Worm (Caenorhabditis elegans) whole organism, L4 larva: Measurements from ENCODE around the gene F47B8.10.

Experiments used
- D1046.2 ChIP-seq: fragments of 200-800 bp; sonication (Bioruptor generic); IDR thresholded peaks from 2 replicates; pipeline ENCODE4 v1.3.6; 2022; ENCODE audit warnings: missing genetic modification characterization, missing compliant biosample characterization
- F10B5.3 ChIP-seq: sonication (generic microtip); optimal IDR thresholded peaks from 2 replicates; lab custom pipeline; 2016; ENCODE audit warnings: mild to moderate bottlenecking, missing genetic modification characterization, missing compliant biosample characterization
- F26F4.8 ChIP-seq: fragments of 200-800 bp; sonication (Bioruptor generic); conservative IDR thresholded peaks from 2 replicates; pipeline ENCODE4 v1.3.6; 2022; ENCODE audit warnings: missing genetic modification characterization, missing compliant biosample characterization
- F49E8.2 ChIP-seq: sonication (generic microtip); optimal IDR thresholded peaks from 2 replicates; lab custom pipeline; 2016; ENCODE audit warnings: missing compliant biosample characterization, mild to moderate bottlenecking, missing genetic modification characterization, borderline replicate concordance
- T20F7.1 ChIP-seq: fragments of 200-800 bp; sonication (Bioruptor generic); optimal IDR thresholded peaks from 2 replicates; lab custom pipeline; 2018; ENCODE audit warnings: mild to moderate bottlenecking, missing genetic modification characterization, missing compliant biosample characterization
- Y105C5A.15 ChIP-seq: fragments of 200-800 bp; sonication (Bioruptor generic); IDR thresholded peaks from 2 replicates; pipeline ENCODE4 v1.3.6; 2022; ENCODE audit warnings: missing genetic modification characterization, missing compliant biosample characterization
- Y75B8A.6 ChIP-seq: fragments of 200-800 bp; sonication (Bioruptor generic); IDR thresholded peaks from 2 replicates; pipeline ENCODE4 v1.3.6; 2022; ENCODE audit warnings: missing genetic modification reagents, missing genetic modification characterization, missing compliant biosample characterization
- ZK546.5 ChIP-seq, 2 experiments: sonication (generic microtip); optimal IDR thresholded peaks; 2 replicates each; lab custom pipeline; 2017; ENCODE audit warnings: missing biosample characterization in 2 of 2, missing genetic modification characterization in 2 of 2
- aha-1 ChIP-seq: fragments of 150-350 bp; peaks from one replicate; lab custom pipeline; 2014; ENCODE audit warnings: missing biosample characterization, missing genetic modification characterization
- attf-4 ChIP-seq: sonication (generic microtip); optimal IDR thresholded peaks from 3 replicates; lab custom pipeline; 2017; ENCODE audit warnings: missing biosample characterization, missing genetic modification characterization
- ceh-20 ChIP-seq: fragments of 200-800 bp; sonication (Bioruptor generic); IDR thresholded peaks from 2 replicates; pipeline ENCODE4 v1.3.6; 2022; ENCODE audit warnings: missing genetic modification reagents, missing genetic modification characterization, missing compliant biosample characterization
- ceh-44 ChIP-seq: fragments of 200-800 bp; sonication (Bioruptor generic); IDR thresholded peaks from 2 replicates; pipeline ENCODE4 v1.3.6; 2022; ENCODE audit warnings: missing genetic modification reagents, missing genetic modification characterization, missing compliant biosample characterization
- ceh-82 ChIP-seq: sonication (generic microtip); optimal IDR thresholded peaks from 2 replicates; lab custom pipeline; 2017; ENCODE audit warnings: missing biosample characterization, missing genetic modification characterization
- ces-1 ChIP-seq: fragments of 150-350 bp; sonication (generic microtip); optimal IDR thresholded peaks from 4 replicates; lab custom pipeline; 2014; ENCODE audit warnings: missing biosample characterization, missing genetic modification reagents, missing genetic modification characterization
- daf-16 ChIP-seq, 3 experiments: sonication (generic microtip); optimal IDR thresholded peaks; 2 replicates each; lab custom pipeline; 2016 to 2017; ENCODE audit warnings: missing genetic modification characterization in 3 of 3, missing genetic modification reagents in 3 of 3, mild to moderate bottlenecking in 2 of 3, missing compliant biosample characterization in 2 of 3, missing biosample characterization in 1 of 3, moderate library complexity in 1 of 3
- dpl-1 ChIP-seq: fragments of 150-350 bp; optimal IDR thresholded peaks from 2 replicates; lab custom pipeline; 2014; ENCODE audit warnings: missing biosample characterization, missing genetic modification reagents, missing genetic modification characterization
- egl-27 ChIP-seq: sonication (generic microtip); optimal IDR thresholded peaks from 3 replicates; lab custom pipeline; 2017; ENCODE audit warnings: missing biosample characterization, missing genetic modification reagents, missing genetic modification characterization
- egl-43 ChIP-seq: fragments of 200-800 bp; sonication (Bioruptor generic); IDR thresholded peaks from 2 replicates; pipeline ENCODE4 v1.3.6; 2022; ENCODE audit warnings: missing genetic modification reagents, missing genetic modification characterization, missing compliant biosample characterization
- fkh-10 ChIP-seq: fragments of 150-350 bp; optimal IDR thresholded peaks from 2 replicates; lab custom pipeline; 2014; ENCODE audit warnings: missing biosample characterization, missing genetic modification reagents, missing genetic modification characterization
- fos-1 ChIP-seq: fragments of 150-350 bp; optimal IDR thresholded peaks from 2 replicates; lab custom pipeline; 2014; ENCODE audit warnings: missing biosample characterization, missing genetic modification characterization
- hlh-30 ChIP-seq: sonication (generic microtip); optimal IDR thresholded peaks from 2 replicates; lab custom pipeline; 2017; ENCODE audit warnings: antibody characterized with exemption, mild to moderate bottlenecking, missing genetic modification characterization, missing compliant biosample characterization; ENCODE audit not compliant: insufficient read depth
- hmg-1.1 ChIP-seq: fragments of 200-800 bp; sonication (Bioruptor generic); IDR thresholded peaks from 2 replicates; pipeline ENCODE4 v1.3.6; 2022; ENCODE audit warnings: missing genetic modification reagents, missing genetic modification characterization, missing compliant biosample characterization
- lin-15B ChIP-seq: fragments of 150-350 bp; sonication (generic microtip); optimal IDR thresholded peaks from 3 replicates; lab custom pipeline; 2014; ENCODE audit warnings: missing biosample characterization, missing genetic modification characterization
- lin-29 ChIP-seq: fragments of 200-800 bp; sonication (Bioruptor generic); IDR thresholded peaks from 2 replicates; pipeline ENCODE4 v1.3.6; 2022; ENCODE audit warnings: missing genetic modification reagents, missing genetic modification characterization, missing compliant biosample characterization
- lin-39 ChIP-seq: fragments of 150-350 bp; optimal IDR thresholded peaks from 2 replicates; lab custom pipeline; 2014; ENCODE audit warnings: missing biosample characterization, missing genetic modification reagents, missing genetic modification characterization
- lsy-2 ChIP-seq, 2 experiments: fragments of 150-350 bp in 1 of 2; sonication (generic microtip) in 1 of 2; optimal IDR thresholded peaks; 2 replicates each; lab custom pipeline; 2014 to 2017; ENCODE audit warnings: missing biosample characterization in 2 of 2, missing genetic modification characterization in 2 of 2
- mdl-1 ChIP-seq, 2 experiments: fragments of 150-350 bp in 1 of 2; sonication (generic microtip) in 1 of 2; optimal IDR thresholded peaks; 2 replicates each; lab custom pipeline; 2014 to 2017; ENCODE audit warnings: missing biosample characterization in 2 of 2, missing genetic modification characterization in 2 of 2
- mep-1 ChIP-seq: fragments of 150-350 bp; sonication (generic microtip); optimal IDR thresholded peaks from 3 replicates; lab custom pipeline; 2014; ENCODE audit warnings: missing biosample characterization, missing genetic modification characterization
- nhr-102 ChIP-seq: sonication (generic microtip); optimal IDR thresholded peaks from 2 replicates; lab custom pipeline; 2016; ENCODE audit warnings: mild to moderate bottlenecking, missing genetic modification characterization, moderate library complexity, missing compliant biosample characterization
- nhr-25 ChIP-seq: sonication (generic microtip); optimal IDR thresholded peaks from 2 replicates; lab custom pipeline; 2017; ENCODE audit warnings: missing genetic modification characterization, mild to moderate bottlenecking, missing compliant biosample characterization, antibody characterized with exemption, moderate library complexity, borderline replicate concordance; ENCODE audit not compliant: insufficient read depth
- nhr-28 ChIP-seq: fragments of 150-350 bp; optimal IDR thresholded peaks from 2 replicates; lab custom pipeline; 2014; ENCODE audit warnings: missing biosample characterization, missing genetic modification characterization
- nhr-42 ChIP-seq: fragments of 200-800 bp; sonication (Bioruptor generic); IDR thresholded peaks from 2 replicates; pipeline ENCODE4 v1.3.6; 2022; ENCODE audit warnings: missing genetic modification characterization, missing compliant biosample characterization
- pha-4 ChIP-seq, 2 experiments: fragments of 150-350 bp in 1 of 2; fragments of 200-800 bp in 1 of 2; sonication (Bioruptor generic) in 1 of 2; IDR thresholded peaks in 1 of 2; optimal IDR thresholded peaks in 1 of 2; 2 replicates each; pipeline versions ENCODE4 v1.3.6 to Lab custom; 2014 to 2022; ENCODE audit warnings: missing genetic modification characterization in 2 of 2, missing genetic modification reagents in 2 of 2, missing biosample characterization in 1 of 2, missing compliant biosample characterization in 1 of 2
- pqm-1 ChIP-seq: sonication (generic microtip); optimal IDR thresholded peaks from 2 replicates; lab custom pipeline; 2017; ENCODE audit warnings: missing biosample characterization, missing genetic modification characterization
- rbr-2 ChIP-seq: sonication (generic microtip); optimal IDR thresholded peaks from 2 replicates; lab custom pipeline; 2016; ENCODE audit warnings: missing genotype, missing genetic modification characterization, missing compliant biosample characterization
- saeg-2 ChIP-seq: fragments of 200-800 bp; sonication (Bioruptor generic); IDR thresholded peaks from 2 replicates; pipeline ENCODE4 v1.3.6; 2022; ENCODE audit warnings: missing genetic modification reagents, missing genetic modification characterization, missing compliant biosample characterization
- sdz-12 ChIP-seq: fragments of 200-800 bp; sonication (Bioruptor generic); optimal IDR thresholded peaks from 2 replicates; lab custom pipeline; 2018; ENCODE audit warnings: mild to moderate bottlenecking, missing genetic modification characterization, missing compliant biosample characterization
- skn-1 ChIP-seq: fragments of 150-350 bp; optimal IDR thresholded peaks from 2 replicates; lab custom pipeline; 2014; ENCODE audit warnings: missing biosample characterization, missing genetic modification characterization
- snpc-1.2 ChIP-seq: fragments of 200-800 bp; sonication (Bioruptor generic); IDR thresholded peaks from 2 replicates; pipeline ENCODE4 v1.3.6; 2022; ENCODE audit warnings: missing genetic modification reagents, missing genetic modification characterization, missing compliant biosample characterization
- unc-130 ChIP-seq: sonication (generic microtip); optimal IDR thresholded peaks from 2 replicates; lab custom pipeline; 2016; ENCODE audit warnings: missing genetic modification reagents, missing genetic modification characterization, missing compliant biosample characterization
- unc-39 ChIP-seq: sonication (generic microtip); optimal IDR thresholded peaks from 2 replicates; lab custom pipeline; 2017; ENCODE audit warnings: missing biosample characterization, missing genetic modification characterization
- vab-7 ChIP-seq: fragments of 200-800 bp; sonication (Bioruptor generic); IDR thresholded peaks from 2 replicates; pipeline ENCODE4 v1.3.6; 2022; ENCODE audit warnings: missing genetic modification reagents, missing genetic modification characterization, missing compliant biosample characterization
- zag-1 ChIP-seq: fragments of 150-350 bp; optimal IDR thresholded peaks from 2 replicates; lab custom pipeline; 2014; ENCODE audit warnings: missing biosample characterization, missing genetic modification characterization
- ztf-11 ChIP-seq: fragments of 150-350 bp; optimal IDR thresholded peaks from 2 replicates; lab custom pipeline; 2014; ENCODE audit warnings: missing biosample characterization, missing genetic modification characterization

The F47B8.10 gene

DNA sequence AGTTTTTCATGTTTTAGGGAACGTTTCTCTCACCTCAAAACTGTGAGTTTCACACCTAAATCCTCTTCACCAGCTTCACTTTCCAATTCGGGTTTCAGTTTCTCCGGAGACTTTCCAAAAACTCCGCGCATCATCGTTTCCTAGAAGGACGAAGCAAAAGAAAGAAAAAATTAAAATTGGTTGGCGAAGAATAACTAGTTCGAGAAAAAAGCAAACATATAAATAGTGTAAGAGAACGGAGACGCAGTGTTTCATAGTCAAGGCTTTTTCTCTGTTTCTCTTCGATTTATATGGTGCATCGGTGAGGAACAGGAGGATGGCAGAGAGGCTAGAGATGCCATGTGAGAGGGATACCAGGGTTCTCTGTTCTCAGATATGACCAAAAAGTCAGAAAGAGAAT lies 19.0 kb upstream of the F47B8.10 start, which contains the start of gene F47B8.3 (continued):
- TF ChIP-seq sdz-12 (GFP tag; lab: Kevin White, UChicago) = no peak
- TF ChIP-seq fos-1 (tag; lab: Kevin White, UChicago) = no peak
- TF ChIP-seq hmg-1.1 (GFP tag; lab: Robert Waterston, UW) = peak; percentile 48
- TF ChIP-seq nhr-102 = no peak
- no peak for TF ChIP-seq nhr-25 (tag; lab: Kevin White, UChicago)
- no peak for TF ChIP-seq lin-39 (tag; lab: Kevin White, UChicago)
- TF ChIP-seq rbr-2 (tag; lab: Kevin White, UChicago) = peak; percentile 19
- TF ChIP-seq pha-4 (GFP tag; IDR thresholded peaks at IDR 0.05; lab: Robert Waterston, UW) = no peak
- TF ChIP-seq pha-4 (tag; optimal IDR thresholded peaks at IDR 0.05; lab: Kevin White, UChicago) = no peak
- no peak for TF ChIP-seq pqm-1
- TF ChIP-seq skn-1 (tag; lab: Kevin White, UChicago) = no peak
- TF ChIP-seq saeg-2 = no peak
- no peak for TF ChIP-seq vab-7 (GFP tag; lab: Robert Waterston, UW)
- TF ChIP-seq zag-1 (tag; lab: Kevin White, UChicago) = no peak
- no peak for TF ChIP-seq fkh-10 (GFP tag; lab: Kevin White, UChicago)
- peak; percentile 59 for TF ChIP-seq mep-1 (tag; lab: Kevin White, UChicago)
- no peak for TF ChIP-seq F26F4.8 (GFP tag; lab: Robert Waterston, UW)
- TF ChIP-seq T20F7.1 (GFP tag; lab: Kevin White, UChicago) = no peak
- no peak for TF ChIP-seq ceh-82 (tag; lab: Kevin White, UChicago)
- no peak for TF ChIP-seq daf-16 (GFP tag; optimal IDR thresholded peaks at IDR 0.05; lab: Kevin White, UChicago)
- peak; percentile 9 for TF ChIP-seq daf-16 (tag; optimal IDR thresholded peaks at IDR 0.05; lab: Kevin White, UChicago)
- TF ChIP-seq attf-4 (tag; lab: Kevin White, UChicago) = no peak
- TF ChIP-seq lin-29 (GFP tag; lab: Robert Waterston, UW) = no peak
- TF ChIP-seq Y75B8A.6 (GFP tag; lab: Robert Waterston, UW) = no peak
- TF ChIP-seq ces-1 = no peak
- TF ChIP-seq lin-15B (tag; lab: Kevin White, UChicago) = no peak
- no peak for TF ChIP-seq F49E8.2 (tag; lab: Kevin White, UChicago)
- no peak for TF ChIP-seq F10B5.3 (tag; lab: Kevin White, UChicago)
- no peak for TF ChIP-seq egl-27
- TF ChIP-seq hlh-30 (tag; lab: Kevin White, UChicago) = peak; percentile 75
- no peak for TF ChIP-seq ztf-11 (tag; lab: Kevin White, UChicago)
- TF ChIP-seq ZK546.5 (tag; optimal IDR thresholded peaks at IDR 0.05; lab: Kevin White, UChicago) = no peak
- TF ChIP-seq lsy-2 (tag; optimal IDR thresholded peaks at IDR 0.05; lab: Kevin White, UChicago) = peak in 1 of 2 experiments; percentile 49
- no peak for TF ChIP-seq unc-39
- TF ChIP-seq snpc-1.2 (GFP tag; lab: Robert Waterston, UW) = no peak
- TF ChIP-seq ceh-44 (GFP tag; lab: Robert Waterston, UW) = no peak
- TF ChIP-seq dpl-1 (GFP tag; lab: Kevin White, UChicago) = no peak
- peak in 1 of 2 experiments; percentile 70 for TF ChIP-seq mdl-1 (tag; optimal IDR thresholded peaks at IDR 0.05; lab: Kevin White, UChicago)
- no peak for TF ChIP-seq Y105C5A.15 (GFP tag; lab: Robert Waterston, UW)
- TF ChIP-seq nhr-42 = no peak
- TF ChIP-seq D1046.2 (GFP tag; lab: Robert Waterston, UW) = no peak
- TF ChIP-seq aha-1 (tag; lab: Kevin White, UChicago) = no peak
- TF ChIP-seq egl-43 (GFP tag; lab: Robert Waterston, UW) = no peak
- TF ChIP-seq ceh-20 (GFP tag; lab: Robert Waterston, UW) = no peak
- TF ChIP-seq unc-130 (GFP tag; lab: Kevin White, UChicago) = no peak
- peak; percentile 50 for TF ChIP-seq nhr-28
- TF ChIP-seq, all 104 proteins: peak for 12
